Fruit fly (Drosophila melanogaster) whole organism, adult: Measurements from ENCODE around the gene CG6761.

Experiments
- CG14711 ChIP-seq: fragments of 200-800 bp; sonication (Bioruptor generic); optimal IDR thresholded peaks from 2 replicates; lab custom pipeline; 2018; ENCODE audit warnings: missing biosample characterization, mild to moderate bottlenecking, missing genetic modification characterization, moderate library complexity
- CG1620 ChIP-seq: fragments of 200-800 bp; sonication (Bioruptor generic); optimal IDR thresholded peaks from 2 replicates; lab custom pipeline; 2016; ENCODE audit warnings: missing biosample characterization, missing genetic modification characterization
- CG33017 ChIP-seq: fragments of 200-800 bp; sonication (Bioruptor generic); optimal IDR thresholded peaks from 2 replicates; lab custom pipeline; 2018; ENCODE audit warnings: missing biosample characterization, mild to moderate bottlenecking, missing genetic modification characterization, moderate library complexity
- CG7045 ChIP-seq: fragments of 200-800 bp; sonication (Bioruptor generic); optimal IDR thresholded peaks from 2 replicates; lab custom pipeline; 2017; ENCODE audit warnings: missing biosample characterization, mild to moderate bottlenecking, missing genetic modification characterization
- Hr96 ChIP-seq: fragments of 200-800 bp; sonication (Bioruptor generic); optimal IDR thresholded peaks from 2 replicates; lab custom pipeline; 2016; ENCODE audit warnings: missing biosample characterization, missing genetic modification characterization
- bab1 ChIP-seq: fragments of 200-800 bp; sonication (Bioruptor generic); optimal IDR thresholded peaks from 3 replicates; lab custom pipeline; 2019; ENCODE audit warnings: missing biosample characterization, mild to moderate bottlenecking, missing genetic modification characterization, moderate library complexity
- cic ChIP-seq: fragments of 200-800 bp; sonication (Bioruptor generic); optimal IDR thresholded peaks from 2 replicates; lab custom pipeline; 2017; ENCODE audit warnings: missing biosample characterization, mild to moderate bottlenecking, missing genetic modification characterization, moderate library complexity
- tj ChIP-seq: fragments of 200-800 bp; sonication (Bioruptor generic); optimal IDR thresholded peaks from 3 replicates; lab custom pipeline; 2017; ENCODE audit warnings: missing biosample characterization, mild to moderate bottlenecking, missing genetic modification characterization, moderate library complexity

DNA sequence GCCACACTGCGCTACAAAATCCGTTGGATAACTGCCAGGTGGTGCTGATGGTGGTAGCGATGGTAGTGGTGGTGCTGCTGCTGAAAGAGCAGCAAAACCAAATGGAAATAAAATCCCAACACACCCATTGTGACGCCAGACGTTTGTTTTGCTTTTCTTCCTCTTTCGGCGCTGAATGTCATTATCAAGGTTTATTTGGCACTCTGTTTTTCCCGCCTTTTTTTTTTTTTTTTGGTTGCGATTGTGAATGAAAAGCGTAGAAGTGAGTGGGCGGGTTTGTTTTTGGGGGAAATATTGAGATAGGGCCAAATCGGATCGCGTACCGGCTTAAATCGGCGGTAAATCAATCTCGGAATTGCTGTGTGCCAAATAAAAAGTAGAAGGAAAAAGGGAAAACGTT is 26.1 kb downstream of the CG6761 start:
- TF ChIP-seq bab1 (no peak), CG14711 (tag; lab: Kevin White, UChicago) (no peak), CG33017 (tag; lab: Kevin White, UChicago) (no peak), tj (GFP tag; lab: Kevin White, UChicago) (no peak), cic (GFP tag; lab: Kevin White, UChicago) (no peak), Hr96 (no peak), CG7045 (no peak), CG1620 (GFP tag; lab: Kevin White, UChicago) (no peak)
